Fruit fly (Drosophila melanogaster) whole organism, adult: ENCODE measurements around the gene CG32376.

Experiments
- Mnt ChIP-seq: fragments of 200-800 bp; sonication (Bioruptor generic); optimal IDR thresholded peaks from 2 replicates; lab custom pipeline; 2016; ENCODE audit warnings: missing biosample characterization, mild to moderate bottlenecking, missing genetic modification characterization
- cic ChIP-seq: fragments of 200-800 bp; sonication (Bioruptor generic); optimal IDR thresholded peaks from 2 replicates; lab custom pipeline; 2017; ENCODE audit warnings: missing biosample characterization, mild to moderate bottlenecking, missing genetic modification characterization, moderate library complexity

- TF ChIP-seq Mnt: no peak
- no peak for TF ChIP-seq cic (GFP tag; lab: Kevin White, UChicago)
These were observed 14.4 kb downstream of the CG32376 start for dm6 chr3L:7527661-7528379.
